Fruit fly (Drosophila melanogaster) Kc167 (cell line): ENCODE data around the gene Nmdmc.

Experiments
- h ChIP-seq: fragments of >200 bp; optimal IDR thresholded peaks from 3 replicates; lab custom pipeline; 2018; ENCODE audit warnings: missing external identifiers
- insv ChIP-seq: fragments of >200 bp; optimal IDR thresholded peaks from 3 replicates; lab custom pipeline; 2018; ENCODE audit warnings: missing external identifiers
- psq ChIP-seq: fragments of >200 bp; optimal IDR thresholded peaks from 2 replicates; lab custom pipeline; 2017; ENCODE audit warnings: missing external identifiers

dm6 chr3R:9079638-9080037 is 29.3 kb upstream of the Nmdmc start:
- TF ChIP-seq psq (lab: Kevin White, UChicago) (no peak), h (lab: Kevin White, UChicago) (no peak), insv (lab: Kevin White, UChicago) (no peak)
